Worm (Caenorhabditis elegans) whole organism, L3 larva: ENCODE data around the gene F44D12.8.

Source experiments
- aly-2 ChIP-seq: fragments of 150-350 bp; optimal IDR thresholded peaks from 2 replicates; lab custom pipeline; 2014; ENCODE audit warnings: missing biosample characterization, missing genetic modification characterization
- ceh-16 ChIP-seq: sonication (generic microtip); optimal IDR thresholded peaks from 2 replicates; lab custom pipeline; 2017; ENCODE audit warnings: missing biosample characterization, missing genetic modification characterization
- ceh-82 ChIP-seq: fragments of 150-350 bp; optimal IDR thresholded peaks from 2 replicates; lab custom pipeline; 2014; ENCODE audit warnings: missing biosample characterization, missing genetic modification characterization
- egl-27 ChIP-seq: sonication (generic microtip); optimal IDR thresholded peaks from 4 replicates; lab custom pipeline; 2017; ENCODE audit warnings: missing biosample characterization, missing genetic modification reagents, missing genetic modification characterization
- elt-3 ChIP-seq, 3 experiments: fragments of 150-350 bp in 1 of 3; sonication (generic microtip) in 2 of 3; optimal IDR thresholded peaks; 2 replicates in 2 of 3; 4 replicates in 1 of 3; lab custom pipeline; 2014 to 2017; ENCODE audit warnings: missing biosample characterization in 3 of 3, missing genetic modification characterization in 3 of 3
- fkh-10 ChIP-seq: sonication (generic microtip); optimal IDR thresholded peaks from 2 replicates; lab custom pipeline; 2017; ENCODE audit warnings: missing biosample characterization, missing genetic modification reagents, missing genetic modification characterization
- hmg-11 ChIP-seq: sonication (generic microtip); optimal IDR thresholded peaks from 2 replicates; lab custom pipeline; 2016; ENCODE audit warnings: missing genetic modification characterization, missing compliant biosample characterization
- nfya-1 ChIP-seq: sonication (generic microtip); optimal IDR thresholded peaks from 2 replicates; lab custom pipeline; 2017; ENCODE audit warnings: missing genetic modification characterization, mild to moderate bottlenecking, missing compliant biosample characterization, antibody characterized with exemption, moderate library complexity; ENCODE audit not compliant: insufficient read depth
- nhr-12 ChIP-seq: fragments of 150-350 bp; optimal IDR thresholded peaks from 2 replicates; lab custom pipeline; 2014; ENCODE audit warnings: missing biosample characterization, missing genetic modification characterization
- nhr-23 ChIP-seq: fragments of 150-350 bp; optimal IDR thresholded peaks from 2 replicates; lab custom pipeline; 2014; ENCODE audit warnings: missing biosample characterization, missing genetic modification reagents, missing genetic modification characterization
- nhr-237 ChIP-seq: fragments of 150-350 bp; optimal IDR thresholded peaks from 2 replicates; lab custom pipeline; 2014; ENCODE audit warnings: missing biosample characterization, missing genetic modification characterization
- nhr-76 ChIP-seq: fragments of 150-350 bp; sonication (generic microtip); optimal IDR thresholded peaks from 5 replicates; lab custom pipeline; 2014; ENCODE audit warnings: missing biosample characterization, missing genetic modification characterization
- skn-1 ChIP-seq: fragments of 150-350 bp; optimal IDR thresholded peaks from 2 replicates; lab custom pipeline; 2014; ENCODE audit warnings: missing biosample characterization, missing genetic modification characterization
- snpc-4 ChIP-seq: fragments of 150-350 bp; optimal IDR thresholded peaks from 2 replicates; lab custom pipeline; 2014; ENCODE audit warnings: missing biosample characterization, missing genetic modification characterization

- TF ChIP-seq aly-2 (tag; lab: Kevin White, UChicago): no peak
- TF ChIP-seq hmg-11: no peak
- no peak for TF ChIP-seq nhr-23 (tag; lab: Kevin White, UChicago)
- no peak for TF ChIP-seq fkh-10 (GFP tag; lab: Kevin White, UChicago)
- TF ChIP-seq ceh-16 (tag; lab: Kevin White, UChicago): no peak
- TF ChIP-seq ceh-82: no peak
- no peak for TF ChIP-seq egl-27 (tag; lab: Kevin White, UChicago)
- no peak for TF ChIP-seq elt-3 (tag; optimal IDR thresholded peaks at IDR 0.05; lab: Kevin White, UChicago)
- TF ChIP-seq nfya-1 (tag; lab: Kevin White, UChicago): peak; percentile 6
- no peak for TF ChIP-seq nhr-76 (tag; lab: Kevin White, UChicago)
- TF ChIP-seq nhr-12 (tag; lab: Kevin White, UChicago): no peak
- no peak for TF ChIP-seq nhr-237 (tag; lab: Kevin White, UChicago)
- TF ChIP-seq snpc-4 (tag; lab: Kevin White, UChicago): no peak
- TF ChIP-seq skn-1 (tag; lab: Kevin White, UChicago): no peak
Observed at ce11 chrIV:9982226-9982794, 40.8 kb upstream of the F44D12.8 start, which contains the start of gene rrp-1.
